Worm (Caenorhabditis elegans) whole organism, L3 larva: ENCODE data around the gene swp-1.

ENCODE experiments used
- ceh-28 ChIP-seq: fragments of 150-350 bp; optimal IDR thresholded peaks from 2 replicates; lab custom pipeline; 2014; ENCODE audit warnings: missing biosample characterization, missing genetic modification reagents, missing genetic modification characterization
- egl-27 ChIP-seq: sonication (generic microtip); optimal IDR thresholded peaks from 4 replicates; lab custom pipeline; 2017; ENCODE audit warnings: missing biosample characterization, missing genetic modification reagents, missing genetic modification characterization
- elt-2 ChIP-seq: sonication (generic microtip); optimal IDR thresholded peaks from 2 replicates; lab custom pipeline; 2016; ENCODE audit warnings: missing genetic modification reagents, mild to moderate bottlenecking, missing genetic modification characterization, missing compliant biosample characterization
- fos-1 ChIP-seq: fragments of 150-350 bp; optimal IDR thresholded peaks from 2 replicates; lab custom pipeline; 2014; ENCODE audit warnings: missing biosample characterization, missing genetic modification characterization
- hmg-11 ChIP-seq: sonication (generic microtip); optimal IDR thresholded peaks from 2 replicates; lab custom pipeline; 2016; ENCODE audit warnings: missing genetic modification characterization, missing compliant biosample characterization
- jun-1 ChIP-seq: fragments of 150-350 bp; optimal IDR thresholded peaks from 2 replicates; lab custom pipeline; 2014; ENCODE audit warnings: missing biosample characterization, missing genetic modification reagents, missing genetic modification characterization
- lin-15B ChIP-seq: fragments of 150-350 bp; optimal IDR thresholded peaks from 2 replicates; lab custom pipeline; 2014; ENCODE audit warnings: missing biosample characterization, missing genetic modification characterization
- nhr-11 ChIP-seq: fragments of 150-350 bp; optimal IDR thresholded peaks from 2 replicates; lab custom pipeline; 2014; ENCODE audit warnings: missing biosample characterization, missing genetic modification characterization
- nhr-23 ChIP-seq: fragments of 150-350 bp; optimal IDR thresholded peaks from 2 replicates; lab custom pipeline; 2014; ENCODE audit warnings: missing biosample characterization, missing genetic modification reagents, missing genetic modification characterization
- nhr-77 ChIP-seq: fragments of 150-350 bp; optimal IDR thresholded peaks from 2 replicates; lab custom pipeline; 2014; ENCODE audit warnings: missing biosample characterization, missing genetic modification characterization
- unc-39 ChIP-seq: sonication (generic microtip); optimal IDR thresholded peaks from 4 replicates; lab custom pipeline; 2017; ENCODE audit warnings: missing biosample characterization, missing genetic modification characterization
- unc-62 ChIP-seq: fragments of 150-350 bp; sonication (generic microtip); optimal IDR thresholded peaks from 4 replicates; lab custom pipeline; 2014; ENCODE audit warnings: missing biosample characterization, missing genetic modification reagents, missing genetic modification characterization

- TF ChIP-seq nhr-11 (tag; lab: Kevin White, UChicago) (no peak), unc-62 (GFP tag; lab: Kevin White, UChicago) (no peak), elt-2 (tag; lab: Kevin White, UChicago) (no peak), lin-15B (tag; lab: Kevin White, UChicago) (no peak), egl-27 (tag; lab: Kevin White, UChicago) (no peak), fos-1 (tag; lab: Kevin White, UChicago) (no peak), jun-1 (tag; lab: Kevin White, UChicago) (no peak), unc-39 (no peak), nhr-23 (tag; lab: Kevin White, UChicago) (no peak), ceh-28 (tag; lab: Kevin White, UChicago) (no peak), hmg-11 (tag; lab: Kevin White, UChicago) (no peak), nhr-77 (tag; lab: Kevin White, UChicago) (no peak)
These were observed 13.5 kb downstream of the swp-1 start for ce11 chrIII:5691826-5692225.
